Fruit fly (Drosophila melanogaster) whole organism, pupa: Measurements from ENCODE around the gene Indy.

Experiments
- EcR ChIP-seq: fragments of 200-800 bp; sonication (Bioruptor generic); optimal IDR thresholded peaks from 3 replicates; lab custom pipeline; 2019; ENCODE audit warnings: missing biosample characterization, missing genetic modification characterization, mild to moderate bottlenecking, moderate library complexity, missing genetic modification reagents
- Snoo ChIP-seq: fragments of 200-800 bp; sonication (Bioruptor generic); optimal IDR thresholded peaks from 3 replicates; lab custom pipeline; 2017; ENCODE audit warnings: missing biosample characterization, mild to moderate bottlenecking, missing genetic modification characterization, inconsistent platforms

DNA sequence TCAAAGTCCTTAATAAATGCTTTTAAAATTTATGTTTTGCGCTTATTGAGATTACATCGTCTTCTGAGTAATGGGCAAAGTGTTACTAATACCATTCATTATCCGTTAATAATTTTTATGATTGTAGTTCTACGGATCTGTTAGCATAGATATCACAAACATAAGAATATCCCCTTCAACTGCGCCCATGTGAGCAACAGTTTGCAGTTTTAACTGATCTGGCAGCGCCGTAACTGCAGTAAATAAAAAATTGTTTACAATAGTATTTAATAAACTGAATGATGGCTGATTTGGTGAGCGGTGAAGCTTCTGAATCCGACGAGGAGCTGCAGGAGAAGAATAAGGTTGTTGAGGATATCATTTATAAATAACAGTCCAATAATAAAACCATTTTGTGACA lies 24.0 kb upstream of the Indy start, which contains the start of gene Blos3:
- TF ChIP-seq EcR (GFP tag; lab: Kevin White, UChicago) (no peak), Snoo (no peak)
